Worm (Caenorhabditis elegans) whole organism, dauer: Measurements from ENCODE around the gene F28G4.3.

Experiments
- unc-62 ChIP-seq: sonication (generic microtip); optimal IDR thresholded peaks from 2 replicates; lab custom pipeline; 2017; ENCODE audit warnings: missing biosample characterization, missing genetic modification reagents, missing genetic modification characterization

Gene F28G4.3

ce11 chrV:16277918-16278317, 9.6 kb downstream of the F28G4.3 start, which contains the start of gene cyp-37B1:
cyp-37B1 (plus strand) TSS chrV:16278116.
- TF ChIP-seq unc-62 (GFP tag; lab: Kevin White, UChicago) = no peak

- no peak for TF ChIP-seq unc-62 (GFP tag; lab: Kevin White, UChicago)
Measured at ce11 chrV:16275347-16275746, 12.2 kb downstream of the F28G4.3 start, which contains the start of gene pacl-1. pacl-1 (minus strand) TSS chrV:16275447.

- no peak for TF ChIP-seq unc-62 (GFP tag; lab: Kevin White, UChicago)
Measured at ce11 chrV:16271121-16271520, 16.4 kb downstream of the F28G4.3 start, which contains the start of gene T13F3.6. T13F3.6 (minus strand) TSS chrV:16271221.

ce11 chrV:16269556-16269955, 18.0 kb downstream of the F28G4.3 start, which contains the start of the genes fbxa-2 and T13F3.8:
fbxa-2 (minus strand) TSS chrV:16269656.
T13F3.8 (plus strand) TSS chrV:16269800.
- no peak for TF ChIP-seq unc-62 (GFP tag; lab: Kevin White, UChicago)

ce11 chrV:16266514-16266913, 21.0 kb downstream of the F28G4.3 start, which contains the start of gene T13F3.4:
T13F3.4 (minus strand) TSS chrV:16266614.
- no peak for TF ChIP-seq unc-62 (GFP tag; lab: Kevin White, UChicago)

- TF ChIP-seq unc-62 (GFP tag; lab: Kevin White, UChicago) = no peak
Measured at ce11 chrV:16259684-16260083, 27.8 kb downstream of the F28G4.3 start, which contains the start of gene nhr-127. nhr-127 (plus strand) TSS chrV:16259984.

ce11 chrV:16258142-16258541, 29.4 kb downstream of the F28G4.3 start, which contains the start of gene nhr-218:
nhr-218 (plus strand) TSS chrV:16258442.
- TF ChIP-seq unc-62 (GFP tag; lab: Kevin White, UChicago) = no peak

ce11 chrV:16256395-16256794, 31.1 kb downstream of the F28G4.3 start, which contains the start of gene bgnt-1.3:
bgnt-1.3 (minus strand) TSS chrV:16256495.
- no peak for TF ChIP-seq unc-62 (GFP tag; lab: Kevin White, UChicago)

- no peak for TF ChIP-seq unc-62 (GFP tag; lab: Kevin White, UChicago)
Measured at ce11 chrV:16253687-16254086, 33.8 kb downstream of the F28G4.3 start, which contains the start of gene gcy-20. gcy-20 (minus strand) TSS chrV:16253787.

ce11 chrV:16249105-16249504, 38.4 kb downstream of the F28G4.3 start:
- no peak for TF ChIP-seq unc-62 (GFP tag; lab: Kevin White, UChicago)

- TF ChIP-seq unc-62 (GFP tag; lab: Kevin White, UChicago) = no peak
Measured at ce11 chrV:16246579-16246978, 40.9 kb downstream of the F28G4.3 start, which contains the start of gene srh-95. srh-95 (plus strand) TSS chrV:16246879.

ce11 chrV:16244078-16244477, 43.4 kb downstream of the F28G4.3 start, which contains the start of gene srh-104:
srh-104 (minus strand) TSS chrV:16244178.
- TF ChIP-seq unc-62 (GFP tag; lab: Kevin White, UChicago) = no peak

ce11 chrV:16237223-16237622, 50.3 kb downstream of the F28G4.3 start, which contains the start of gene F21H7.5:
F21H7.5 (plus strand) TSS chrV:16237523.
- no peak for TF ChIP-seq unc-62 (GFP tag; lab: Kevin White, UChicago)
